Fruit fly (Drosophila melanogaster): Measurements from ENCODE around the gene CstF50.

CstF50 gene

DNA sequence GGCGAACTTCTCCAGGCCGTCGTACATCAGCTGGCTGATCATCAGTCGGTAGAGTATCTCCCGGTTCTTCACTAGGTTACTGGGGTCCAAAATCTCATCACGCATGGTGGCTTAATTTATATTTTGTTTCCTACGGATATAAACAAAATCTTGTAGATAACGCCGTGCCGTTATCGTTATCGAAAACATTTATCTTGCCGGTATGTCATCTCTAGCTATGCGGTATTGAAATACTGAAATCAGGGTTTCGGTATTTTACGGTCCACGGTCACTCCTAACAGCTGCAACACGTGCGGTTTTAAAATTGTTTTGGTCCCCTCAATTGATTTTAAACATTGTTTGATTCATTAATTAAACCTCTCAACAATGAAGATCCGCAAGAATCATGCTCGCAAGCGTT lies at the start of gene CstF50, which contains the start of gene CG11563:
TSS of gene CstF50 (minus strand) at position 188 of the 400 bp plus-strand sequence.
TSS of gene CG11563 (plus strand) at position 260 of the 400 bp plus-strand sequence.
- TF ChIP-seq EcR (GFP tag; optimal IDR thresholded peaks at IDR 0.05), result no peak
- no peak for TF ChIP-seq CG17806 (tag; optimal IDR thresholded peaks at IDR 0.05)
- TF ChIP-seq CG8301 (tag; optimal IDR thresholded peaks at IDR 0.05), result no peak
- no peak for TF ChIP-seq D1 (tag; optimal IDR thresholded peaks at IDR 0.05)
- TF ChIP-seq CG14655 (GFP tag; optimal IDR thresholded peaks at IDR 0.05), result no peak
- TF ChIP-seq CG9948 (tag; optimal IDR thresholded peaks at IDR 0.05), result no peak
- no peak for TF ChIP-seq Snoo (tag; optimal IDR thresholded peaks at IDR 0.05)
- no peak for TF ChIP-seq CG15710 (tag; optimal IDR thresholded peaks at IDR 0.05)
- no peak for TF ChIP-seq CG13204 (GFP tag; optimal IDR thresholded peaks at IDR 0.05)
- no peak for TF ChIP-seq CG8159 (tag; optimal IDR thresholded peaks at IDR 0.05)
- no peak for TF ChIP-seq CG10348 (GFP tag; IDR thresholded peaks at IDR 0.05)
- TF ChIP-seq Pif1A (GFP tag; optimal IDR thresholded peaks at IDR 0.05), result no peak
- TF ChIP-seq rn (GFP tag; IDR thresholded peaks at IDR 0.05), result no peak
- no peak for TF ChIP-seq CG4496 (GFP tag; IDR thresholded peaks at IDR 0.05)
- TF ChIP-seq CG34367 (tag; optimal IDR thresholded peaks at IDR 0.05), result no peak
- TF ChIP-seq CG32121 (GFP tag; IDR thresholded peaks at IDR 0.05), result no peak

dm6 chr3R:31777482-31778165 lies 40.9 kb upstream of the CstF50 start:
- TF ChIP-seq CG10348 (GFP tag; IDR thresholded peaks at IDR 0.05), result no peak
- TF ChIP-seq CG8301 (tag; optimal IDR thresholded peaks at IDR 0.05), result no peak
- TF ChIP-seq CG8159 (tag; optimal IDR thresholded peaks at IDR 0.05), result no peak
- TF ChIP-seq CG13204 (GFP tag; optimal IDR thresholded peaks at IDR 0.05), result no peak
- no peak for TF ChIP-seq CG14655 (GFP tag; optimal IDR thresholded peaks at IDR 0.05)
- TF ChIP-seq CG34367 (tag; optimal IDR thresholded peaks at IDR 0.05), result no peak
- TF ChIP-seq CG9948 (tag; optimal IDR thresholded peaks at IDR 0.05), result no peak
- TF ChIP-seq fd96Ca (GFP tag; IDR thresholded peaks at IDR 0.05), result no peak
- TF ChIP-seq EcR (GFP tag; optimal IDR thresholded peaks at IDR 0.05), result no peak
- no peak for TF ChIP-seq Ets98B (GFP tag; IDR thresholded peaks at IDR 0.05)
- no peak for TF ChIP-seq Pif1A (GFP tag; optimal IDR thresholded peaks at IDR 0.05)
- no peak for TF ChIP-seq gl (tag; optimal IDR thresholded peaks at IDR 0.05)
- TF ChIP-seq CG4496 (GFP tag; IDR thresholded peaks at IDR 0.05), result no peak
- TF ChIP-seq CG12605 (GFP tag; IDR thresholded peaks at IDR 0.05), result no peak
- TF ChIP-seq rn (GFP tag; IDR thresholded peaks at IDR 0.05), result no peak
- no peak for TF ChIP-seq CG17806 (tag; optimal IDR thresholded peaks at IDR 0.05)
- no peak for TF ChIP-seq Snoo (tag; optimal IDR thresholded peaks at IDR 0.05)

DNA sequence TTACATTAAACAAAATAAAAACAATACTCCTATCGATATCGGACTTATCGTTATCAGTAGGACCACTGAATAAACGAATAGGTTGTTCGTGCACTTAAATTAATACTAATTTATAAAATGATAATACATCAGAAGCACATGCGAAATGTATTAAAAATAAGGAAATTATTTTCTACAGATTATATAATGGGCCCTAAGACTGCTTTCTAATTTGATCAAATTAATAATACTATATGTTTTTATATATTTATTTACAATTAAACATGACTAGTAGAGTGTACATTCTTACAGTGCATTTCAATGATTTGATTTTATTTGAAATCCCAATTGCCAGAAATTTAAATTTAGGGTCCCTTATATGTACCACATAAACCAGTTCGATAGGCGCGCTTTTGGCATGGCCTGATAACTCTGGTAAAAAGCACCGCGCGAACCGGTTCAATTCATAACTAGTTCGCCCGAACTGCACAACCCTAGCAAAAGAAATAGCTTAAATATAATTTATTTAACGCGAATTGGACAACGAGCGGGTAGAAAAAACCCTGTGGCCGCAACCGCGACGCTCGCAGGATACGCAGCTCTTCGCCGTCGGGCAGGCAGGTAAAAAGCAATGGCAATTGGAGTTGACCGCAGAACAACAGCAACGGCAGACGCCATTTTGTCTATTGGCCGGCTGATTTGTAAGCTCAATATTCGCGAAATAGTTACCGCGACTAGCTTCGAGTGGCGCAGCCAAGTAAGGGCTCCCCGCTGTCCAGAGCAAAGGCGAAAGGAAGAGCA lies 40.0 kb upstream of the CstF50 start, which contains the start of the genes CG2126 and faf:
TSS of gene CG2126 (minus strand) at position 70 of the 780 bp plus-strand sequence.
TSS of gene faf (plus strand) at position 438 of the 780 bp plus-strand sequence.
- TF ChIP-seq Pif1A (GFP tag; optimal IDR thresholded peaks at IDR 0.05), result no peak
- no peak for TF ChIP-seq D1 (tag; optimal IDR thresholded peaks at IDR 0.05)
- TF ChIP-seq CG8301 (tag; optimal IDR thresholded peaks at IDR 0.05), result no peak
- TF ChIP-seq Pif1B (GFP tag; optimal IDR thresholded peaks at IDR 0.05), result no peak
- no peak for TF ChIP-seq EcR (GFP tag; optimal IDR thresholded peaks at IDR 0.05)
- peak; percentile 51; the same call in 1 of the 2 replicates for TF ChIP-seq Ets98B (GFP tag; IDR thresholded peaks at IDR 0.05)
- peak; percentile 53 for TF ChIP-seq Snoo (tag; optimal IDR thresholded peaks at IDR 0.05)
- TF ChIP-seq CG14655 (GFP tag; optimal IDR thresholded peaks at IDR 0.05), result no peak
- peak; percentile 79 for TF ChIP-seq CG8159 (tag; optimal IDR thresholded peaks at IDR 0.05)
- no peak for TF ChIP-seq CG9948 (tag; optimal IDR thresholded peaks at IDR 0.05)
- TF ChIP-seq rn (GFP tag; IDR thresholded peaks at IDR 0.05), result peak; percentile 22; the same call in 1 of the 2 replicates
- no peak for TF ChIP-seq gl (tag; optimal IDR thresholded peaks at IDR 0.05)
- TF ChIP-seq CG13204 (GFP tag; optimal IDR thresholded peaks at IDR 0.05), result no peak
- peak; percentile 65 for TF ChIP-seq CG15710 (tag; optimal IDR thresholded peaks at IDR 0.05)
- TF ChIP-seq CG12605 (GFP tag; IDR thresholded peaks at IDR 0.05), result peak; percentile 53; the same call in 1 of the 2 replicates
- TF ChIP-seq CG34367 (tag; optimal IDR thresholded peaks at IDR 0.05), result peak; percentile 55
- peak; percentile 70 for TF ChIP-seq CG4496 (GFP tag; IDR thresholded peaks at IDR 0.05)
- peak; percentile 67 for TF ChIP-seq CG17806 (tag; optimal IDR thresholded peaks at IDR 0.05)
- TF ChIP-seq fd96Ca (GFP tag; IDR thresholded peaks at IDR 0.05), result no peak
- TF ChIP-seq CG32121 (GFP tag; IDR thresholded peaks at IDR 0.05), result peak; percentile 76
- no peak for TF ChIP-seq CG10348 (GFP tag; IDR thresholded peaks at IDR 0.05)

dm6 chr3R:31771790-31772576 lies 35.2 kb upstream of the CstF50 start, which contains the start of the genes betaGlu and sip3:
TSS of gene betaGlu (minus strand) at chr3R:31771848.
TSS of gene sip3 (plus strand) at chr3R:31772219.
- TF ChIP-seq Ets98B (GFP tag; IDR thresholded peaks at IDR 0.05), result no peak
- TF ChIP-seq Pif1B (GFP tag; optimal IDR thresholded peaks at IDR 0.05), result peak; percentile 5
- no peak for TF ChIP-seq CG4496 (GFP tag; IDR thresholded peaks at IDR 0.05)

DNA sequence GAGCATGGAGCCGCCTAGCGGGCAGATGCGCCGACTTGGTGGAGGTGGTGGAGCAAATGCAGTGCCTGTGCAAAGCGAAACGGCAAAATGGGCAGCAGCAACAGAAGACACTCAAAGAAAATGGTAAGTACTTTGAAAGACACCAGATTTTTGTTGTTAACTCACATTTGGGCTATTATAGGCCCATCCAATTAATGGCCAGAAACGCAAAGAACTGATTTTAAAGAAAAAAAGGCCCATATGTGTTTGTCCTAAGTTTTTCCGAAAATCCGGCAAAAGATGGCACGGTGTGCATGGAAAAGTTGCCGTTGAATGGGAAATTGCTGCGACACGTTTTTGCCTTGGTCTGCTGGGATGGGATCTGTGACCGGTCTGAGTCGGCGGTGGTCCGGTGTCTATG lies 31.4 kb upstream of the CstF50 start:
- TF ChIP-seq Pif1B (GFP tag; optimal IDR thresholded peaks at IDR 0.05) (peak; percentile 53), EcR (GFP tag; optimal IDR thresholded peaks at IDR 0.05) (no peak), CG17806 (tag; optimal IDR thresholded peaks at IDR 0.05) (peak; percentile 61), Ets98B (GFP tag; IDR thresholded peaks at IDR 0.05) (peak; percentile 89), D1 (tag; optimal IDR thresholded peaks at IDR 0.05) (no peak), CG13204 (GFP tag; optimal IDR thresholded peaks at IDR 0.05) (no peak), fd96Ca (GFP tag; IDR thresholded peaks at IDR 0.05) (peak; percentile 93), Pif1A (GFP tag; optimal IDR thresholded peaks at IDR 0.05) (peak; percentile 75), CG8159 (tag; optimal IDR thresholded peaks at IDR 0.05) (peak; percentile 45), CG10348 (GFP tag; IDR thresholded peaks at IDR 0.05) (no peak), CG15710 (tag; optimal IDR thresholded peaks at IDR 0.05) (no peak), rn (GFP tag; IDR thresholded peaks at IDR 0.05) (peak; percentile 63), CG12605 (GFP tag; IDR thresholded peaks at IDR 0.05) (peak; percentile 68), CG4496 (GFP tag; IDR thresholded peaks at IDR 0.05) (peak; percentile 89), CG8301 (tag; optimal IDR thresholded peaks at IDR 0.05) (peak; percentile 92), CG9948 (tag; optimal IDR thresholded peaks at IDR 0.05) (peak; percentile 71), gl (tag; optimal IDR thresholded peaks at IDR 0.05) (no peak), CG34367 (tag; optimal IDR thresholded peaks at IDR 0.05) (no peak), CG32121 (GFP tag; IDR thresholded peaks at IDR 0.05) (peak; percentile 85), CG14655 (GFP tag; optimal IDR thresholded peaks at IDR 0.05) (peak; percentile 91), Snoo (tag; optimal IDR thresholded peaks at IDR 0.05) (no peak)
